Worm (Caenorhabditis elegans): Measurements from ENCODE around the gene cgef-1.

ce11 chrX:2818899-2819298, 47.1 kb downstream of the cgef-1 start:
- TF ChIP-seq mdl-1 (tag; optimal IDR thresholded peaks at IDR 0.05) (no peak), nhr-76 (tag; optimal IDR thresholded peaks at IDR 0.05) (no peak), aly-2 (tag; optimal IDR thresholded peaks at IDR 0.05) (no peak), skn-1 (tag; optimal IDR thresholded peaks at IDR 0.05) (no peak), pqm-1 (tag; optimal IDR thresholded peaks at IDR 0.05) (no peak), lsy-2 (tag; optimal IDR thresholded peaks at IDR 0.05) (no peak), fkh-10 (GFP tag; optimal IDR thresholded peaks at IDR 0.05) (no peak), nhr-77 (tag; optimal IDR thresholded peaks at IDR 0.05) (no peak), pha-4 (GFP tag; IDR thresholded peaks at IDR 0.05) (no peak), pha-4 (tag; optimal IDR thresholded peaks at IDR 0.05) (no peak), unc-62 (GFP tag; optimal IDR thresholded peaks at IDR 0.05 in 1 of 2) (no peak), unc-62 (tag; optimal IDR thresholded peaks at IDR 0.05) (no peak)

All from whole organism, L4 larva.